Worm (Caenorhabditis elegans) whole organism, L2 larva: ENCODE results near the gene ZC374.2.

ENCODE experiments used
- alr-1 ChIP-seq: fragments of 150-350 bp; optimal IDR thresholded peaks from 2 replicates; lab custom pipeline; 2014; ENCODE audit warnings: missing biosample characterization, missing genetic modification characterization
- lin-13 ChIP-seq: fragments of 150-350 bp; optimal IDR thresholded peaks from 2 replicates; lab custom pipeline; 2014; ENCODE audit warnings: missing biosample characterization, missing genetic modification reagents, missing genetic modification characterization
- mdl-1 ChIP-seq, 2 experiments: fragments of 150-350 bp in 1 of 2; sonication (generic microtip) in 1 of 2; optimal IDR thresholded peaks; 2 replicates each; lab custom pipeline; 2017; ENCODE audit warnings: missing biosample characterization in 2 of 2, missing genetic modification characterization in 2 of 2
- nhr-23 ChIP-seq: fragments of 150-350 bp; optimal IDR thresholded peaks from 2 replicates; lab custom pipeline; 2014; ENCODE audit warnings: missing biosample characterization, missing genetic modification reagents, missing genetic modification characterization
- ztf-11 ChIP-seq: sonication (generic microtip); optimal IDR thresholded peaks from 2 replicates; lab custom pipeline; 2017; ENCODE audit warnings: missing biosample characterization, missing genetic modification characterization

ce11 chrX:10049160-10049559, 1.9 kb upstream of the ZC374.2 start, which contains the start of gene gnrr-3:
- TF ChIP-seq alr-1 (tag; lab: Kevin White, UChicago): no peak
- no peak for TF ChIP-seq nhr-23 (tag; lab: Kevin White, UChicago)
- TF ChIP-seq lin-13 (GFP tag; lab: Kevin White, UChicago): no peak
- TF ChIP-seq ztf-11: no peak
- no peak for TF ChIP-seq mdl-1 (tag; optimal IDR thresholded peaks at IDR 0.05; lab: Kevin White, UChicago)
